Worm (Caenorhabditis elegans): Measurements from ENCODE around the gene F11C1.4.

- TF ChIP-seq him-1 (tag; optimal IDR thresholded peaks at IDR 0.05) = no peak
- no peak for TF ChIP-seq dao-5 (tag; optimal IDR thresholded peaks at IDR 0.05)
Observed at ce11 chrX:12965163-12965562, 11.7 kb upstream of the F11C1.4 start, which contains the start of gene frpr-2.
